In genomic region chrIV:7497205-7497604, ce11 we compare ENCODE assay signal across 5 worm cellular contexts.
TF ChIP-seq lines count a peak whose summit lies in the region.

No protein-coding gene starts in this region.

TF ChIP-seq in whole organism, L1 larva, 84 proteins besides CTCF, POLR2A, EP300 and RAD21:
- TF ChIP-seq nhr-20 (tag; optimal IDR thresholded peaks at IDR 0.05; lab: Kevin White, UChicago) (peak; percentile 4), fkh-10 (GFP tag; optimal IDR thresholded peaks at IDR 0.05; lab: Kevin White, UChicago) (no peak), elt-2 (tag; optimal IDR thresholded peaks at IDR 0.05; lab: Kevin White, UChicago) (peak; percentile 28)

TF ChIP-seq in whole organism, L2 larva, 48 proteins besides CTCF, POLR2A, EP300 and RAD21:
- TF ChIP-seq nhr-11 (tag; optimal IDR thresholded peaks at IDR 0.05; lab: Kevin White, UChicago) (no peak), nhr-129 (tag; optimal IDR thresholded peaks at IDR 0.05; lab: Kevin White, UChicago) (no peak), gmeb-1 (tag; optimal IDR thresholded peaks at IDR 0.05; lab: Kevin White, UChicago) (no peak), mdl-1 (tag; optimal IDR thresholded peaks at IDR 0.05; lab: Kevin White, UChicago) (no peak), fos-1 (tag; optimal IDR thresholded peaks at IDR 0.05; lab: Kevin White, UChicago) (peak; percentile 39), nhr-12 (tag; optimal IDR thresholded peaks at IDR 0.05; lab: Kevin White, UChicago) (no peak), sma-9 (GFP tag; optimal IDR thresholded peaks at IDR 0.05; lab: Kevin White, UChicago) (peak; percentile 43), sma-9 (tag; optimal IDR thresholded peaks at IDR 0.05; lab: Kevin White, UChicago) (no peak), nhr-237 (tag; optimal IDR thresholded peaks at IDR 0.05; lab: Kevin White, UChicago) (no peak), unc-39 (tag; optimal IDR thresholded peaks at IDR 0.05; lab: Kevin White, UChicago) (no peak), nhr-6 (tag; optimal IDR thresholded peaks at IDR 0.05; lab: Kevin White, UChicago) (no peak)

TF ChIP-seq in whole organism, L3 larva, 47 proteins besides CTCF, POLR2A, EP300 and RAD21:
- TF ChIP-seq nhr-76 (tag; optimal IDR thresholded peaks at IDR 0.05; lab: Kevin White, UChicago) = no peak
- no peak for TF ChIP-seq eor-1 (tag; optimal IDR thresholded peaks at IDR 0.05; lab: Kevin White, UChicago)
- TF ChIP-seq unc-39 (tag; optimal IDR thresholded peaks at IDR 0.05; lab: Kevin White, UChicago) = no peak
- peak; percentile 50 for TF ChIP-seq elt-2 (tag; optimal IDR thresholded peaks at IDR 0.05; lab: Kevin White, UChicago)
- peak; percentile 52 for TF ChIP-seq pqm-1 (tag; optimal IDR thresholded peaks at IDR 0.05; lab: Kevin White, UChicago)
- no peak for TF ChIP-seq snpc-4 (tag; optimal IDR thresholded peaks at IDR 0.05; lab: Kevin White, UChicago)
- TF ChIP-seq ceh-82 (tag; optimal IDR thresholded peaks at IDR 0.05; lab: Kevin White, UChicago) = no peak
- no peak for TF ChIP-seq lin-39 (tag; optimal IDR thresholded peaks at IDR 0.05; lab: Kevin White, UChicago)
- TF ChIP-seq tbx-2 (tag; optimal IDR thresholded peaks at IDR 0.05; lab: Kevin White, UChicago) = no peak
- no peak for TF ChIP-seq nhr-77 (tag; optimal IDR thresholded peaks at IDR 0.05; lab: Kevin White, UChicago)
TF ChIP-seq in whole organism, L3 larva: peak in this region for 2.

TF ChIP-seq in whole organism, L4 larva, 104 proteins besides CTCF, POLR2A, EP300 and RAD21:
- TF ChIP-seq ceh-32 (tag; optimal IDR thresholded peaks at IDR 0.05; lab: Kevin White, UChicago; ENCODE audit: poor library complexity) (no peak), mxl-3 (GFP tag; optimal IDR thresholded peaks at IDR 0.05; lab: Kevin White, UChicago) (peak; percentile 56), Y75B8A.6 (GFP tag; IDR thresholded peaks at IDR 0.05; lab: Robert Waterston, UW) (no peak), nhr-28 (tag; optimal IDR thresholded peaks at IDR 0.05; lab: Kevin White, UChicago) (peak; percentile 83), nhr-48 (tag; optimal IDR thresholded peaks at IDR 0.05; lab: Kevin White, UChicago) (peak; percentile 15), ztf-7 (tag; optimal IDR thresholded peaks at IDR 0.05; lab: Kevin White, UChicago) (no peak), mdt-29 (GFP tag; IDR thresholded peaks at IDR 0.05; lab: Robert Waterston, UW) (no peak), daf-16 (GFP tag; optimal IDR thresholded peaks at IDR 0.05; lab: Kevin White, UChicago) (no peak), daf-16 (tag; optimal IDR thresholded peaks at IDR 0.05; lab: Kevin White, UChicago) (peak; percentile 53), lin-29 (GFP tag; IDR thresholded peaks at IDR 0.05; lab: Robert Waterston, UW) (no peak), pha-4 (GFP tag; IDR thresholded peaks at IDR 0.05; lab: Robert Waterston, UW) (no peak), pha-4 (tag; optimal IDR thresholded peaks at IDR 0.05; lab: Kevin White, UChicago) (no peak), hlh-30 (tag; optimal IDR thresholded peaks at IDR 0.05; lab: Kevin White, UChicago; ENCODE audit: insufficient read depth) (peak; percentile 10), php-3 (GFP tag; IDR thresholded peaks at IDR 0.05; lab: Robert Waterston, UW) (0 out of 2 replicates have a peak, but pooled peaks have one; percentile 38), dmd-6 (GFP tag; IDR thresholded peaks at IDR 0.05; lab: Robert Waterston, UW) (peak; percentile 83), zip-11 (GFP tag; IDR thresholded peaks at IDR 0.05; lab: Robert Waterston, UW) (no peak), ceh-28 (tag; optimal IDR thresholded peaks at IDR 0.05; lab: Kevin White, UChicago) (no peak), nhr-77 (tag; optimal IDR thresholded peaks at IDR 0.05; lab: Kevin White, UChicago) (peak; percentile 41), F37D6.2 (tag; optimal IDR thresholded peaks at IDR 0.05; lab: Kevin White, UChicago) (no peak), daf-8 (GFP tag; IDR thresholded peaks at IDR 0.05; lab: Robert Waterston, UW) (no peak), aha-1 (tag; lab: Kevin White, UChicago) (no peak), unc-62 (GFP tag; optimal IDR thresholded peaks at IDR 0.05 in 1 of 2; lab: Kevin White, UChicago) (peak in 1 of 2 experiments; percentile 6), unc-62 (tag; optimal IDR thresholded peaks at IDR 0.05; lab: Kevin White, UChicago) (no peak), hif-1 (tag; optimal IDR thresholded peaks at IDR 0.05; lab: Kevin White, UChicago) (no peak), pqm-1 (tag; optimal IDR thresholded peaks at IDR 0.05; lab: Kevin White, UChicago) (peak; percentile 23), dmd-8 (GFP tag; IDR thresholded peaks at IDR 0.05; lab: Robert Waterston, UW) (no peak)

TF ChIP-seq in whole organism, young adult, 124 proteins besides CTCF, POLR2A, EP300 and RAD21:
- TF ChIP-seq Y56A3A.18 (GFP tag; IDR thresholded peaks at IDR 0.05; lab: Robert Waterston, UW) (no peak), nhr-80 (tag; optimal IDR thresholded peaks at IDR 0.05; lab: Kevin White, UChicago) (peak; percentile 86)
